Worm (Caenorhabditis elegans) whole organism, mixed stage, embryonic: Measurements from ENCODE around the gene dnj-16.

Experiments
- M03D4.4 ChIP-seq: sonication (generic microtip); optimal IDR thresholded peaks from 2 replicates; lab custom pipeline; 2017; ENCODE audit warnings: mild to moderate bottlenecking, missing genetic modification characterization, missing compliant biosample characterization
- bed-3 ChIP-seq: fragments of 200-800 bp; sonication (Bioruptor generic); optimal IDR thresholded peaks from 3 replicates; lab custom pipeline; 2018; ENCODE audit warnings: mild to moderate bottlenecking, missing genetic modification characterization, moderate library complexity, missing compliant biosample characterization
- ceh-39 ChIP-seq: fragments of 150-350 bp; optimal IDR thresholded peaks from 2 replicates; lab custom pipeline; 2014; ENCODE audit warnings: missing biosample characterization, missing genetic modification characterization
- ceh-43 ChIP-seq: fragments of 200-800 bp; sonication (Bioruptor generic); optimal IDR thresholded peaks from 2 replicates; lab custom pipeline; 2018; ENCODE audit warnings: mild to moderate bottlenecking, missing genetic modification characterization, moderate library complexity, missing compliant biosample characterization
- ceh-83 ChIP-seq: fragments of 200-800 bp; sonication (Bioruptor generic); optimal IDR thresholded peaks from 2 replicates; lab custom pipeline; 2018; ENCODE audit warnings: mild to moderate bottlenecking, missing genetic modification characterization, missing compliant biosample characterization
- ces-1 ChIP-seq: fragments of 150-350 bp; optimal IDR thresholded peaks from 2 replicates; lab custom pipeline; 2014; ENCODE audit warnings: missing biosample characterization, missing genetic modification reagents, missing genetic modification characterization
- cnd-1 ChIP-seq: fragments of 200-800 bp; sonication (Bioruptor generic); optimal IDR thresholded peaks from 2 replicates; lab custom pipeline; 2018; ENCODE audit warnings: mild to moderate bottlenecking, missing genetic modification characterization, missing compliant biosample characterization
- drap-1 ChIP-seq: fragments of 200-800 bp; sonication (Bioruptor generic); optimal IDR thresholded peaks from 3 replicates; lab custom pipeline; 2018; ENCODE audit warnings: mild to moderate bottlenecking, missing genetic modification characterization, missing compliant biosample characterization
- elt-1 ChIP-seq: sonication (generic microtip); optimal IDR thresholded peaks from 2 replicates; lab custom pipeline; 2017; ENCODE audit warnings: missing genetic modification characterization, mild to moderate bottlenecking, missing compliant biosample characterization, antibody characterized with exemption, moderate library complexity, borderline replicate concordance; ENCODE audit not compliant: insufficient read depth
- elt-3 ChIP-seq: fragments of 150-350 bp; optimal IDR thresholded peaks from 2 replicates; lab custom pipeline; 2014; ENCODE audit warnings: missing biosample characterization, missing genetic modification characterization
- flh-1 ChIP-seq: fragments of 200-800 bp; sonication (Bioruptor generic); optimal IDR thresholded peaks from 2 replicates; lab custom pipeline; 2018; ENCODE audit warnings: mild to moderate bottlenecking, missing genetic modification characterization, moderate library complexity, missing compliant biosample characterization
- ham-2 ChIP-seq: fragments of 200-800 bp; sonication (Bioruptor generic); optimal IDR thresholded peaks from 2 replicates; lab custom pipeline; 2018; ENCODE audit warnings: mild to moderate bottlenecking, missing genetic modification characterization, missing compliant biosample characterization
- lin-13 ChIP-seq: fragments of 150-350 bp; optimal IDR thresholded peaks from 2 replicates; lab custom pipeline; 2014; ENCODE audit warnings: missing biosample characterization, missing genetic modification characterization
- lin-32 ChIP-seq: fragments of 200-800 bp; sonication (Bioruptor generic); optimal IDR thresholded peaks from 2 replicates; lab custom pipeline; 2018; ENCODE audit warnings: mild to moderate bottlenecking, missing genetic modification characterization, missing compliant biosample characterization
- lsy-2 ChIP-seq: fragments of 150-350 bp; optimal IDR thresholded peaks from 2 replicates; lab custom pipeline; 2014; ENCODE audit warnings: missing biosample characterization, missing genetic modification characterization
- mab-5 ChIP-seq: fragments of 150-350 bp; optimal IDR thresholded peaks from 2 replicates; lab custom pipeline; 2014; ENCODE audit warnings: missing biosample characterization, missing genetic modification characterization
- mep-1 ChIP-seq: fragments of 150-350 bp; optimal IDR thresholded peaks from 2 replicates; lab custom pipeline; 2017; ENCODE audit warnings: missing biosample characterization, missing genetic modification reagents, missing genetic modification characterization, inconsistent platforms
- mls-2 ChIP-seq: sonication (generic microtip); optimal IDR thresholded peaks from 2 replicates; lab custom pipeline; 2016; ENCODE audit warnings: mild to moderate bottlenecking, missing genetic modification characterization, moderate library complexity, missing compliant biosample characterization
- nhr-12 ChIP-seq: fragments of 150-350 bp; optimal IDR thresholded peaks from 2 replicates; lab custom pipeline; 2014; ENCODE audit warnings: missing biosample characterization, missing genetic modification characterization
- nhr-2 ChIP-seq: fragments of 150-350 bp; optimal IDR thresholded peaks from 2 replicates; lab custom pipeline; 2014; ENCODE audit warnings: missing biosample characterization, missing genetic modification characterization
- nhr-237 ChIP-seq: fragments of 150-350 bp; optimal IDR thresholded peaks from 2 replicates; lab custom pipeline; 2014; ENCODE audit warnings: missing biosample characterization, missing genetic modification characterization
- nhr-28 ChIP-seq: fragments of 150-350 bp; optimal IDR thresholded peaks from 2 replicates; lab custom pipeline; 2014; ENCODE audit warnings: missing biosample characterization, missing genetic modification characterization
- nhr-76 ChIP-seq: sonication (generic microtip); optimal IDR thresholded peaks from 2 replicates; lab custom pipeline; 2017; ENCODE audit warnings: missing biosample characterization, missing genetic modification characterization
- pha-4 ChIP-seq: fragments of 150-350 bp; optimal IDR thresholded peaks from 2 replicates; lab custom pipeline; 2018; ENCODE audit warnings: missing biosample characterization, missing genetic modification reagents, missing genetic modification characterization
- sem-2 ChIP-seq: fragments of 200-800 bp; sonication (Bioruptor generic); optimal IDR thresholded peaks from 2 replicates; lab custom pipeline; 2018; ENCODE audit warnings: mild to moderate bottlenecking, missing genetic modification characterization, missing compliant biosample characterization
- snpc-4 ChIP-seq: fragments of 150-350 bp; optimal IDR thresholded peaks from 2 replicates; lab custom pipeline; 2014; ENCODE audit warnings: missing biosample characterization, missing genetic modification characterization
- sptf-1 ChIP-seq: sonication (generic microtip); optimal IDR thresholded peaks from 2 replicates; lab custom pipeline; 2017; ENCODE audit warnings: mild to moderate bottlenecking, missing genetic modification characterization, moderate library complexity, missing compliant biosample characterization
- tbx-8 ChIP-seq: fragments of 200-800 bp; sonication (Bioruptor generic); optimal IDR thresholded peaks from 2 replicates; lab custom pipeline; 2018; ENCODE audit warnings: mild to moderate bottlenecking, missing genetic modification characterization, moderate library complexity, missing compliant biosample characterization
- unc-120 ChIP-seq: sonication (generic microtip); optimal IDR thresholded peaks from 2 replicates; lab custom pipeline; 2017; ENCODE audit warnings: missing genetic modification characterization, missing compliant biosample characterization; ENCODE audit not compliant: poor library complexity, severe bottlenecking
- unc-39 ChIP-seq: fragments of 150-350 bp; optimal IDR thresholded peaks from 2 replicates; lab custom pipeline; 2014; ENCODE audit warnings: missing biosample characterization, missing genetic modification characterization
- unc-62 ChIP-seq: fragments of 150-350 bp; optimal IDR thresholded peaks from 2 replicates; lab custom pipeline; 2014; ENCODE audit warnings: missing biosample characterization, missing genetic modification reagents, missing genetic modification characterization
- zip-8 ChIP-seq: fragments of 150-350 bp; optimal IDR thresholded peaks from 2 replicates; lab custom pipeline; 2014; ENCODE audit warnings: missing biosample characterization, missing genetic modification characterization
- ztf-11 ChIP-seq: fragments of 150-350 bp; optimal IDR thresholded peaks from 2 replicates; lab custom pipeline; 2014; ENCODE audit warnings: missing biosample characterization, missing genetic modification characterization

The dnj-16 gene

ce11 chrIII:4224722-4225121, 33.8 kb downstream of the dnj-16 start:
- no peak for TF ChIP-seq elt-3 (tag; lab: Kevin White, UChicago)
- no peak for TF ChIP-seq nhr-237 (tag; lab: Kevin White, UChicago)
- no peak for TF ChIP-seq flh-1 (GFP tag; lab: Kevin White, UChicago)
- no peak for TF ChIP-seq mab-5 (tag; lab: Kevin White, UChicago)
- TF ChIP-seq ceh-39 (tag; lab: Kevin White, UChicago) = no peak
- TF ChIP-seq lsy-2 (tag; lab: Kevin White, UChicago) = no peak
- no peak for TF ChIP-seq zip-8 (tag; lab: Kevin White, UChicago)
- no peak for TF ChIP-seq ham-2 (GFP tag; lab: Kevin White, UChicago)
- no peak for TF ChIP-seq tbx-8 (GFP tag; lab: Kevin White, UChicago)
- TF ChIP-seq pha-4 (tag; lab: Kevin White, UChicago) = no peak
- no peak for TF ChIP-seq elt-1 (tag; lab: Kevin White, UChicago)
- no peak for TF ChIP-seq drap-1
- no peak for TF ChIP-seq unc-39 (tag; lab: Kevin White, UChicago)
- no peak for TF ChIP-seq ceh-43 (GFP tag; lab: Kevin White, UChicago)
- no peak for TF ChIP-seq mep-1 (tag; lab: Kevin White, UChicago)
- TF ChIP-seq M03D4.4 (tag; lab: Kevin White, UChicago) = no peak
- TF ChIP-seq snpc-4 = no peak
- TF ChIP-seq mls-2 (tag; lab: Kevin White, UChicago) = no peak

- TF ChIP-seq snpc-4 (no peak), ceh-83 (GFP tag; lab: Kevin White, UChicago) (no peak), unc-62 (GFP tag; lab: Kevin White, UChicago) (no peak), nhr-12 (no peak), nhr-76 (tag; lab: Kevin White, UChicago) (no peak), sptf-1 (tag; lab: Kevin White, UChicago) (no peak), ceh-43 (GFP tag; lab: Kevin White, UChicago) (no peak), lin-13 (tag; lab: Kevin White, UChicago) (no peak), bed-3 (GFP tag; lab: Kevin White, UChicago) (no peak), cnd-1 (tag; lab: Kevin White, UChicago) (no peak), sem-2 (GFP tag; lab: Kevin White, UChicago) (no peak), mab-5 (tag; lab: Kevin White, UChicago) (no peak), ztf-11 (tag; lab: Kevin White, UChicago) (no peak), nhr-28 (no peak), mep-1 (tag; lab: Kevin White, UChicago) (no peak), elt-3 (tag; lab: Kevin White, UChicago) (no peak), pha-4 (tag; lab: Kevin White, UChicago) (no peak)
Observed at ce11 chrIII:4227363-4227762, 36.4 kb downstream of the dnj-16 start.

ce11 chrIII:4228008-4228407, 37.1 kb downstream of the dnj-16 start, which contains the start of gene mpk-1:
Gene mpk-1, minus strand, starts transcription at chrIII:4228108.
- TF ChIP-seq mep-1 (tag; lab: Kevin White, UChicago) (no peak), unc-120 (tag; lab: Kevin White, UChicago) (no peak), nhr-76 (tag; lab: Kevin White, UChicago) (no peak), ces-1 (GFP tag; lab: Kevin White, UChicago) (no peak), ceh-39 (tag; lab: Kevin White, UChicago) (no peak), lin-13 (tag; lab: Kevin White, UChicago) (no peak), mls-2 (tag; lab: Kevin White, UChicago) (no peak), elt-1 (tag; lab: Kevin White, UChicago) (no peak), nhr-2 (tag; lab: Kevin White, UChicago) (no peak)

- TF ChIP-seq nhr-237 (tag; lab: Kevin White, UChicago) = no peak
- no peak for TF ChIP-seq mep-1 (tag; lab: Kevin White, UChicago)
- TF ChIP-seq unc-39 (tag; lab: Kevin White, UChicago) = no peak
- no peak for TF ChIP-seq ceh-39 (tag; lab: Kevin White, UChicago)
- TF ChIP-seq bed-3 (GFP tag; lab: Kevin White, UChicago) = no peak
- TF ChIP-seq nhr-12 = no peak
- TF ChIP-seq lin-32 = no peak
- no peak for TF ChIP-seq lsy-2 (tag; lab: Kevin White, UChicago)
- no peak for TF ChIP-seq unc-120 (tag; lab: Kevin White, UChicago)
- no peak for TF ChIP-seq sem-2 (GFP tag; lab: Kevin White, UChicago)
- TF ChIP-seq lin-13 (tag; lab: Kevin White, UChicago) = no peak
Observed at ce11 chrIII:4228841-4229240, 37.9 kb downstream of the dnj-16 start, which contains the start of gene F43C1.5. Gene F43C1.5, plus strand, starts transcription at chrIII:4229141.
